Fruit fly (Drosophila melanogaster) whole organism, pupa: Measurements from ENCODE around the gene Cp15.

Experiments used
- CG15710 ChIP-seq: fragments of 200-800 bp; sonication (Bioruptor generic); optimal IDR thresholded peaks from 2 replicates; lab custom pipeline; 2018; ENCODE audit warnings: missing biosample characterization, mild to moderate bottlenecking, missing genetic modification characterization, moderate library complexity
- CG32121 ChIP-seq: fragments of 200-800 bp; sonication (Bioruptor generic); IDR thresholded peaks from 2 replicates; pipeline ENCODE4 v1.3.6; 2022; ENCODE audit warnings: missing biosample characterization, missing genetic modification characterization
- CG34367 ChIP-seq: fragments of 200-800 bp; sonication (Bioruptor generic); optimal IDR thresholded peaks from 2 replicates; lab custom pipeline; 2018; ENCODE audit warnings: missing biosample characterization, mild to moderate bottlenecking, missing genetic modification characterization
- CG4496 ChIP-seq: fragments of 200-800 bp; sonication (Bioruptor generic); IDR thresholded peaks from 3 replicates; pipeline ENCODE4 v1.3.6; 2022; ENCODE audit warnings: missing biosample characterization, missing genetic modification characterization
- CG8159 ChIP-seq: fragments of 200-800 bp; sonication (Bioruptor generic); optimal IDR thresholded peaks from 3 replicates; lab custom pipeline; 2018; ENCODE audit warnings: missing biosample characterization, mild to moderate bottlenecking, missing genetic modification characterization, moderate library complexity
- CG8301 ChIP-seq: fragments of 200-800 bp; sonication (Bioruptor generic); optimal IDR thresholded peaks from 2 replicates; lab custom pipeline; 2018; ENCODE audit warnings: missing biosample characterization, mild to moderate bottlenecking, missing genetic modification characterization
- CG9948 ChIP-seq: fragments of 200-800 bp; sonication (Bioruptor generic); optimal IDR thresholded peaks from 2 replicates; lab custom pipeline; 2018; ENCODE audit warnings: missing biosample characterization, mild to moderate bottlenecking, missing genetic modification characterization, moderate library complexity
- EcR ChIP-seq: fragments of 200-800 bp; sonication (Bioruptor generic); optimal IDR thresholded peaks from 3 replicates; lab custom pipeline; 2019; ENCODE audit warnings: missing biosample characterization, missing genetic modification characterization, mild to moderate bottlenecking, moderate library complexity, missing genetic modification reagents
- Pif1A ChIP-seq: fragments of 200-800 bp; sonication (Bioruptor generic); optimal IDR thresholded peaks from 3 replicates; lab custom pipeline; 2016; ENCODE audit warnings: missing biosample characterization, missing genetic modification characterization
- fd96Ca ChIP-seq: fragments of 200-800 bp; sonication (Bioruptor generic); IDR thresholded peaks from 3 replicates; pipeline ENCODE4 v1.3.6; 2022; ENCODE audit warnings: missing biosample characterization, missing genetic modification characterization
- gl ChIP-seq: fragments of 200-800 bp; sonication (Bioruptor generic); optimal IDR thresholded peaks from 2 replicates; lab custom pipeline; 2018; ENCODE audit warnings: missing biosample characterization, mild to moderate bottlenecking, missing genetic modification characterization

dm6 chr3L:8681271-8681670 is 47.0 kb upstream of the Cp15 start:
- TF ChIP-seq CG9948 (tag; lab: Kevin White, UChicago) (no peak), CG8301 (tag; lab: Kevin White, UChicago) (no peak), gl (no peak), fd96Ca (GFP tag; lab: Robert Waterston, UW) (no peak), CG4496 (GFP tag; lab: Robert Waterston, UW) (no peak), CG32121 (GFP tag; lab: Robert Waterston, UW) (no peak), Pif1A (no peak), EcR (GFP tag; lab: Kevin White, UChicago) (peak; percentile 8), CG34367 (tag; lab: Kevin White, UChicago) (no peak), CG15710 (no peak), CG8159 (tag; lab: Kevin White, UChicago) (no peak)
